Worm (Caenorhabditis elegans) whole organism, young adult: ENCODE measurements around the gene npl-4.1.

Source experiments
- B0336.3 ChIP-seq: fragments of 200-800 bp; sonication (Bioruptor generic); IDR thresholded peaks from 2 replicates; pipeline ENCODE4 v1.3.6; 2022; ENCODE audit warnings: missing genetic modification characterization, missing compliant biosample characterization
- F23B12.7 ChIP-seq: sonication (generic microtip); optimal IDR thresholded peaks from 2 replicates; lab custom pipeline; 2017; ENCODE audit warnings: missing genetic modification characterization, mild to moderate bottlenecking, missing compliant biosample characterization, antibody characterized with exemption, moderate library complexity; ENCODE audit not compliant: insufficient read depth
- F33H1.4 ChIP-seq: fragments of 200-800 bp; sonication (Bioruptor generic); IDR thresholded peaks from 2 replicates; pipeline ENCODE4 v1.3.6; 2022; ENCODE audit warnings: missing genetic modification reagents, missing genetic modification characterization, missing compliant biosample characterization
- F39B2.1 ChIP-seq: fragments of 200-800 bp; sonication (Bioruptor generic); IDR thresholded peaks from 2 replicates; pipeline ENCODE4 v1.3.6; 2022; ENCODE audit warnings: missing genetic modification reagents, missing genetic modification characterization, missing compliant biosample characterization
- F55B11.4 ChIP-seq: sonication (generic microtip); optimal IDR thresholded peaks from 2 replicates; lab custom pipeline; 2016; ENCODE audit warnings: missing compliant biosample characterization, missing genetic modification characterization, borderline replicate concordance; ENCODE audit not compliant: insufficient read depth
- F57A8.1 ChIP-seq: fragments of 200-800 bp; sonication (Bioruptor generic); optimal IDR thresholded peaks from 2 replicates; lab custom pipeline; 2018; ENCODE audit warnings: mild to moderate bottlenecking, missing genetic modification characterization, moderate library complexity, missing compliant biosample characterization
- F57C9.4 ChIP-seq: sonication (generic microtip); optimal IDR thresholded peaks from 2 replicates; lab custom pipeline; 2017; ENCODE audit warnings: mild to moderate bottlenecking, missing genetic modification characterization, missing compliant biosample characterization
- Y53G8AR.9 ChIP-seq: fragments of 200-800 bp; sonication (Bioruptor generic); conservative IDR thresholded peaks from 2 replicates; pipeline ENCODE4 v1.3.6; 2022; ENCODE audit warnings: missing genetic modification reagents, missing genetic modification characterization, missing compliant biosample characterization
- Y56A3A.18 ChIP-seq: fragments of 200-800 bp; sonication (Bioruptor generic); IDR thresholded peaks from 2 replicates; pipeline ENCODE4 v1.3.6; 2022; ENCODE audit warnings: missing genetic modification reagents, missing genetic modification characterization, missing compliant biosample characterization
- akir-1 ChIP-seq: fragments of 200-800 bp; sonication (Bioruptor generic); optimal IDR thresholded peaks from 2 replicates; lab custom pipeline; 2018; ENCODE audit warnings: mild to moderate bottlenecking, missing genetic modification characterization, moderate library complexity, missing compliant biosample characterization
- aptf-2 ChIP-seq: fragments of 200-800 bp; sonication (Bioruptor generic); conservative IDR thresholded peaks from 2 replicates; pipeline ENCODE4 v1.3.6; 2022; ENCODE audit warnings: missing genetic modification reagents, missing genetic modification characterization, missing compliant biosample characterization
- attf-5 ChIP-seq: fragments of 200-800 bp; sonication (Bioruptor generic); optimal IDR thresholded peaks from 2 replicates; lab custom pipeline; 2018; ENCODE audit warnings: mild to moderate bottlenecking, missing genetic modification characterization, missing compliant biosample characterization
- ccch-3 ChIP-seq: fragments of 200-800 bp; sonication (Bioruptor generic); optimal IDR thresholded peaks from 2 replicates; lab custom pipeline; 2018; ENCODE audit warnings: mild to moderate bottlenecking, missing genetic modification characterization, missing compliant biosample characterization
- cebp-1 ChIP-seq, 2 experiments: fragments of 200-800 bp in 1 of 2; sonication (Bioruptor generic) in 1 of 2; sonication (generic microtip) in 1 of 2; IDR thresholded peaks in 1 of 2; optimal IDR thresholded peaks in 1 of 2; 2 replicates each; pipeline versions ENCODE4 v1.3.6 to Lab custom; 2017 to 2022; ENCODE audit warnings: missing compliant biosample characterization in 2 of 2, missing genetic modification characterization in 2 of 2, mild to moderate bottlenecking in 1 of 2, missing genetic modification reagents in 1 of 2, moderate library complexity in 1 of 2
- ceh-100 ChIP-seq: fragments of 200-800 bp; sonication (Bioruptor generic); IDR thresholded peaks from 2 replicates; pipeline ENCODE4 v1.3.6; 2022; ENCODE audit warnings: missing genetic modification reagents, missing genetic modification characterization, missing compliant biosample characterization
- ceh-58 ChIP-seq: fragments of 200-800 bp; sonication (Bioruptor generic); IDR thresholded peaks from 2 replicates; pipeline ENCODE4 v1.3.6; 2022; ENCODE audit warnings: missing genetic modification characterization, missing compliant biosample characterization
- efl-1 ChIP-seq: fragments of 150-350 bp; optimal IDR thresholded peaks from 2 replicates; lab custom pipeline; 2014; ENCODE audit warnings: missing biosample characterization, missing genetic modification reagents, missing genetic modification characterization
- egl-18 ChIP-seq: fragments of 200-800 bp; sonication (Bioruptor generic); IDR thresholded peaks from 2 replicates; pipeline ENCODE4 v1.3.6; 2022; ENCODE audit warnings: missing genetic modification reagents, missing genetic modification characterization, missing compliant biosample characterization
- gei-17 ChIP-seq: fragments of 200-800 bp; sonication (Bioruptor generic); optimal IDR thresholded peaks from 2 replicates; lab custom pipeline; 2018; ENCODE audit warnings: mild to moderate bottlenecking, missing genetic modification characterization, missing compliant biosample characterization
- hlh-12 ChIP-seq: sonication (generic microtip); optimal IDR thresholded peaks from 2 replicates; lab custom pipeline; 2016; ENCODE audit warnings: missing genetic modification characterization, missing compliant biosample characterization
- hlh-26 ChIP-seq: fragments of 200-800 bp; sonication (Bioruptor generic); conservative IDR thresholded peaks from 2 replicates; pipeline ENCODE4 v1.3.6; 2022; ENCODE audit warnings: missing genetic modification reagents, missing genetic modification characterization, missing compliant biosample characterization
- hmg-1.2 ChIP-seq: fragments of 200-800 bp; sonication (Bioruptor generic); IDR thresholded peaks from 2 replicates; pipeline ENCODE4 v1.3.6; 2022; ENCODE audit warnings: missing genetic modification reagents, missing genetic modification characterization, missing compliant biosample characterization
- hsf-1 ChIP-seq: fragments of 200-800 bp; sonication (Bioruptor generic); IDR thresholded peaks from 2 replicates; pipeline ENCODE4 v1.3.6; 2022; ENCODE audit warnings: missing genetic modification reagents, missing genetic modification characterization, missing compliant biosample characterization
- lag-1 ChIP-seq: fragments of 200-800 bp; sonication (Bioruptor generic); IDR thresholded peaks from 2 replicates; pipeline ENCODE4 v1.3.6; 2022; ENCODE audit warnings: missing genetic modification reagents, missing genetic modification characterization, missing compliant biosample characterization
- let-526 ChIP-seq: fragments of 200-800 bp; sonication (Bioruptor generic); IDR thresholded peaks from 2 replicates; pipeline ENCODE4 v1.3.6; 2022; ENCODE audit warnings: missing genetic modification reagents, missing genetic modification characterization, missing compliant biosample characterization
- let-607 ChIP-seq, 2 experiments: fragments of 200-800 bp in 1 of 2; sonication (Bioruptor generic) in 1 of 2; sonication (generic microtip) in 1 of 2; optimal IDR thresholded peaks; 2 replicates each; lab custom pipeline; 2016 to 2018; ENCODE audit warnings: mild to moderate bottlenecking in 2 of 2, missing compliant biosample characterization in 2 of 2, missing genetic modification characterization in 2 of 2, moderate library complexity in 2 of 2, missing genotype in 1 of 2
- lin-35 ChIP-seq, 3 experiments: fragments of 150-350 bp in 2 of 3; sonication (generic microtip) in 1 of 3; optimal IDR thresholded peaks; 2 replicates each; lab custom pipeline; 2014 to 2018; ENCODE audit warnings: missing biosample characterization in 3 of 3, missing genetic modification characterization in 3 of 3, missing genetic modification reagents in 3 of 3
- lir-1 ChIP-seq: fragments of 200-800 bp; sonication (Bioruptor generic); conservative IDR thresholded peaks from 2 replicates; pipeline ENCODE4 v1.3.6; 2022; ENCODE audit warnings: missing genetic modification reagents, missing genetic modification characterization, missing compliant biosample characterization
- lsl-1 ChIP-seq: fragments of 200-800 bp; sonication (Bioruptor generic); optimal IDR thresholded peaks from 2 replicates; lab custom pipeline; 2018; ENCODE audit warnings: mild to moderate bottlenecking, missing genetic modification characterization, moderate library complexity, missing compliant biosample characterization
- madf-3 ChIP-seq: fragments of 200-800 bp; sonication (Bioruptor generic); IDR thresholded peaks from 2 replicates; pipeline ENCODE4 v1.3.6; 2022; ENCODE audit warnings: missing genetic modification reagents, missing genetic modification characterization, missing compliant biosample characterization
- madf-6 ChIP-seq: fragments of 200-800 bp; sonication (Bioruptor generic); IDR thresholded peaks from 2 replicates; pipeline ENCODE4 v1.3.6; 2022; ENCODE audit warnings: missing genetic modification reagents, missing genetic modification characterization, missing compliant biosample characterization
- mcd-1 ChIP-seq: fragments of 200-800 bp; sonication (Bioruptor generic); IDR thresholded peaks from 2 replicates; pipeline ENCODE4 v1.3.6; 2022; ENCODE audit warnings: missing genetic modification reagents, missing genetic modification characterization, missing compliant biosample characterization
- mes-4 ChIP-seq: sonication (generic microtip); optimal IDR thresholded peaks from 2 replicates; lab custom pipeline; 2016; ENCODE audit warnings: missing genotype, missing genetic modification characterization, missing compliant biosample characterization
- nfya-2 ChIP-seq: fragments of 200-800 bp; sonication (Bioruptor generic); IDR thresholded peaks from 2 replicates; pipeline ENCODE4 v1.3.6; 2022; ENCODE audit warnings: missing genetic modification reagents, missing genetic modification characterization, missing compliant biosample characterization
- nhr-120 ChIP-seq: fragments of 200-800 bp; sonication (Bioruptor generic); IDR thresholded peaks from 2 replicates; pipeline ENCODE4 v1.3.6; 2022; ENCODE audit warnings: missing genetic modification characterization, missing compliant biosample characterization
- nhr-179 ChIP-seq: sonication (generic microtip); optimal IDR thresholded peaks from 2 replicates; lab custom pipeline; 2016; ENCODE audit warnings: mild to moderate bottlenecking, missing genetic modification characterization, missing compliant biosample characterization
- nhr-27 ChIP-seq: fragments of 200-800 bp; sonication (Bioruptor generic); optimal IDR thresholded peaks from 2 replicates; lab custom pipeline; 2018; ENCODE audit warnings: mild to moderate bottlenecking, missing genetic modification characterization, moderate library complexity, missing compliant biosample characterization
- pha-4 ChIP-seq: fragments of 150-350 bp; sonication (generic microtip); optimal IDR thresholded peaks from 2 replicates; lab custom pipeline; 2014; ENCODE audit warnings: missing biosample characterization, missing genetic modification reagents, missing genetic modification characterization
- repo-1 ChIP-seq: sonication (generic microtip); optimal IDR thresholded peaks from 2 replicates; lab custom pipeline; 2017; ENCODE audit warnings: mild to moderate bottlenecking, missing genetic modification characterization, missing compliant biosample characterization
- snpc-1.1 ChIP-seq: sonication (generic microtip); optimal IDR thresholded peaks from 2 replicates; lab custom pipeline; 2017; ENCODE audit warnings: missing genetic modification characterization, mild to moderate bottlenecking, missing compliant biosample characterization, antibody characterized with exemption, moderate library complexity, missing genotype, missing genetic modification reagents; ENCODE audit not compliant: insufficient read depth
- snpc-4 ChIP-seq, 5 experiments: fragments of 150-350 bp in 1 of 5; sonication (generic microtip) in 4 of 5; optimal IDR thresholded peaks; 2 replicates each; lab custom pipeline; 2014 to 2018; ENCODE audit warnings: missing genetic modification characterization in 5 of 5, missing biosample characterization in 3 of 5, antibody characterized with exemption in 2 of 5, mild to moderate bottlenecking in 2 of 5, missing compliant biosample characterization in 2 of 5, missing genotype in 2 of 5, moderate library complexity in 2 of 5, missing genetic modification reagents in 1 of 5
- tbx-9 ChIP-seq: sonication (generic microtip); optimal IDR thresholded peaks from 2 replicates; lab custom pipeline; 2016; ENCODE audit warnings: borderline replicate concordance, missing genetic modification characterization, inconsistent platforms, missing compliant biosample characterization
- tlf-1 ChIP-seq: fragments of 200-800 bp; sonication (Bioruptor generic); optimal IDR thresholded peaks from 2 replicates; lab custom pipeline; 2018; ENCODE audit warnings: mild to moderate bottlenecking, missing genetic modification characterization, missing compliant biosample characterization
- unc-130 ChIP-seq: sonication (generic microtip); optimal IDR thresholded peaks from 2 replicates; lab custom pipeline; 2016; ENCODE audit warnings: missing genetic modification reagents, missing genetic modification characterization, missing compliant biosample characterization
- unc-62 ChIP-seq: fragments of 150-350 bp; optimal IDR thresholded peaks from 2 replicates; lab custom pipeline; 2014; ENCODE audit warnings: missing biosample characterization, missing genetic modification reagents, missing genetic modification characterization
- ztf-22 ChIP-seq: fragments of 200-800 bp; sonication (Bioruptor generic); optimal IDR thresholded peaks from 2 replicates; lab custom pipeline; 2018; ENCODE audit warnings: mild to moderate bottlenecking, missing genetic modification characterization, moderate library complexity, missing compliant biosample characterization

Gene npl-4.1

ce11 chrII:5661735-5662177 is 30.6 kb downstream of the npl-4.1 start (continued):
- peak; percentile 79 for TF ChIP-seq lir-1 (GFP tag; lab: Robert Waterston, UW)
- TF ChIP-seq hmg-1.2 (GFP tag; lab: Robert Waterston, UW): peak; percentile 93
- TF ChIP-seq gei-17 (GFP tag; lab: Kevin White, UChicago): peak; percentile 91
- TF ChIP-seq F57A8.1: no peak
- peak; percentile 93 for TF ChIP-seq Y56A3A.18 (GFP tag; lab: Robert Waterston, UW)
- no peak for TF ChIP-seq hlh-12 (tag; lab: Kevin White, UChicago)
- TF ChIP-seq lin-35 (GFP tag; optimal IDR thresholded peaks at IDR 0.05; lab: Kevin White, UChicago): peak in 2 of 3 experiments; percentile 57 to 69
- TF ChIP-seq tlf-1 (GFP tag; lab: Kevin White, UChicago): peak; percentile 93
- peak; percentile 65 for TF ChIP-seq unc-130
- TF ChIP-seq unc-62 (GFP tag; lab: Kevin White, UChicago): peak; percentile 48
- 0 out of 2 replicates have a peak, but pooled peaks have one; percentile 70 for TF ChIP-seq lag-1 (GFP tag; lab: Robert Waterston, UW)
- TF ChIP-seq hsf-1 (GFP tag; lab: Robert Waterston, UW): peak; percentile 89
- TF ChIP-seq nhr-27 (tag; lab: Kevin White, UChicago): peak; percentile 98
- peak; percentile 86 for TF ChIP-seq aptf-2 (GFP tag; lab: Robert Waterston, UW)
- TF ChIP-seq nhr-120 (GFP tag; lab: Robert Waterston, UW): peak; percentile 98; the same call in 1 of the 2 replicates
- TF ChIP-seq let-526 (GFP tag; lab: Robert Waterston, UW): peak; percentile 97
- peak; percentile 85 for TF ChIP-seq attf-5
- peak; percentile 97 for TF ChIP-seq ceh-58
- TF ChIP-seq repo-1 (tag; lab: Kevin White, UChicago): peak; percentile 97
- TF ChIP-seq snpc-1.1 (tag; lab: Kevin White, UChicago): no peak
- TF ChIP-seq Y53G8AR.9 (GFP tag; lab: Robert Waterston, UW): peak; percentile 97
- no peak for TF ChIP-seq F55B11.4
- TF ChIP-seq F57C9.4 (tag; lab: Kevin White, UChicago): peak; percentile 98
- peak; percentile 99 for TF ChIP-seq nfya-2 (GFP tag; lab: Robert Waterston, UW)
- no peak for TF ChIP-seq ccch-3 (GFP tag; lab: Kevin White, UChicago)
- TF ChIP-seq snpc-4 (GFP tag; optimal IDR thresholded peaks at IDR 0.05; lab: Kevin White, UChicago): peak; percentile 51
- TF ChIP-seq snpc-4 (tag; optimal IDR thresholded peaks at IDR 0.05; lab: Kevin White, UChicago): peak in 2 of 4 experiments; percentile 82 to 84
- TF ChIP-seq let-607 (tag; optimal IDR thresholded peaks at IDR 0.05; lab: Kevin White, UChicago): peak; percentile 82 to 88
- no peak; the same call in 1 of the 2 replicates for TF ChIP-seq F33H1.4 (GFP tag; lab: Robert Waterston, UW)
- TF ChIP-seq efl-1 (GFP tag; lab: Kevin White, UChicago): no peak
- TF ChIP-seq F23B12.7: no peak
- peak; percentile 90 for TF ChIP-seq ceh-100 (GFP tag; lab: Robert Waterston, UW)
- peak; percentile 78 for TF ChIP-seq akir-1 (GFP tag; lab: Kevin White, UChicago)
- no peak for TF ChIP-seq lsl-1
- peak; percentile 36 for TF ChIP-seq mes-4 (tag; lab: Kevin White, UChicago)
- TF ChIP-seq ztf-22 (GFP tag; lab: Kevin White, UChicago): peak; percentile 55
- TF ChIP-seq pha-4 (tag; lab: Kevin White, UChicago): no peak
- TF ChIP-seq madf-3 (GFP tag; lab: Robert Waterston, UW): peak; percentile 97
- peak; percentile 88 for TF ChIP-seq cebp-1 (GFP tag; IDR thresholded peaks at IDR 0.05; lab: Robert Waterston, UW)
- peak; percentile 90 for TF ChIP-seq cebp-1 (tag; optimal IDR thresholded peaks at IDR 0.05; lab: Kevin White, UChicago)
- peak; percentile 91 for TF ChIP-seq madf-6
- TF ChIP-seq egl-18 (GFP tag; lab: Robert Waterston, UW): peak; percentile 93
- peak; percentile 90 for TF ChIP-seq F39B2.1 (GFP tag; lab: Robert Waterston, UW)
- 0 out of 2 replicates have a peak, but pooled peaks have one; percentile 78 for TF ChIP-seq hlh-26 (GFP tag; lab: Robert Waterston, UW)
- peak; percentile 91 for TF ChIP-seq mcd-1 (GFP tag; lab: Robert Waterston, UW)
- peak; percentile 98 for TF ChIP-seq B0336.3 (GFP tag; lab: Robert Waterston, UW)
- TF ChIP-seq nhr-179 (tag; lab: Kevin White, UChicago): peak; percentile 12
- TF ChIP-seq tbx-9 (tag; lab: Kevin White, UChicago): peak; percentile 99
